Worm (Caenorhabditis elegans): Measurements from ENCODE around the gene Y69H2.17.

DNA sequence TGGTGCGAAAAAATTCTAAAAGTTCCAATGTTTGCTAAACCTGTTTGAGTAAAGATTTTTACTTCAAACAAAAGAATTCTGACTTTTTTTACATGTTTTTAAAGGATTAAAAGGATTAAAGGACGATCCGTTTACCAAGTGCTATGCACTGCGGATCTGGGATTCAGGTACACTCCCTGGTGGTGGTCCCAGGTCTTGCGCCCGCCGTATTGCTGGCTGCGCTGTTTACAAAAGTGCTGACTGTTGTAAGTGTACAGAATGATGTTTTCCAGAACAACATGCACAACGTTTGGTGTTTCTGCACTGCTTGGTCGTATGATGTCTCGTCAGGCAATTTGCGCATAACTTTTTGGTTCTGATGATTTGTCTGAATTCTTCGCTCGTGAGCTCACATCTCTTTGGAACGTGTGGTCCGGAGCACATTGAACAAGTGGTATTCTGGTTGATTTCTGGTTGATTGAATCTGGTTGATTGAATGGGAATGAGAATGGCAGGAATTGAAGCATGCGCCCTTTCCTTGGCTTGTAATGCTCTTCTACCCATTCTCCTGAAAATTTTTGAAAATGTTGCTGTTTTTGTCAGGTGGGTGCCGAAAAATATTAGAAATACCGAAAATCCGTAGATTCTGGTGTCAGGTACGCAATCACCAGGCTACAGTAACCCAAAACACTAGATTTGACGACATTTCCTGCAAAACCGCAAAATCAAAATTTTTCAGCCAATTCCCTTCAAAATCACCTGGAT is 20.8 kb downstream of the Y69H2.17 start:
- no peak for TF ChIP-seq ama-1 (optimal IDR thresholded peaks at IDR 0.05)
- TF ChIP-seq ceh-13 (GFP tag; optimal IDR thresholded peaks at IDR 0.05), result no peak
- TF ChIP-seq flt-1 (GFP tag; IDR thresholded peaks at IDR 0.05), result peak; percentile 35; the same call in 1 of the 2 replicates
- TF ChIP-seq F13C5.2 (tag; optimal IDR thresholded peaks at IDR 0.05), result no peak
- TF ChIP-seq hmbx-1 (tag; optimal IDR thresholded peaks at IDR 0.05), result no peak
